Worm (Caenorhabditis elegans) whole organism, mixed stage, embryonic: ENCODE results near the gene C04A2.15.

Source experiments
- M03D4.4 ChIP-seq: sonication (generic microtip); optimal IDR thresholded peaks from 2 replicates; lab custom pipeline; 2017; ENCODE audit warnings: mild to moderate bottlenecking, missing genetic modification characterization, missing compliant biosample characterization
- bed-3 ChIP-seq: fragments of 200-800 bp; sonication (Bioruptor generic); optimal IDR thresholded peaks from 3 replicates; lab custom pipeline; 2018; ENCODE audit warnings: mild to moderate bottlenecking, missing genetic modification characterization, moderate library complexity, missing compliant biosample characterization
- blmp-1 ChIP-seq: fragments of 150-350 bp; optimal IDR thresholded peaks from 2 replicates; lab custom pipeline; 2014; ENCODE audit warnings: missing biosample characterization, missing genetic modification characterization
- ceh-39 ChIP-seq: fragments of 150-350 bp; optimal IDR thresholded peaks from 2 replicates; lab custom pipeline; 2014; ENCODE audit warnings: missing biosample characterization, missing genetic modification characterization
- ceh-43 ChIP-seq: fragments of 200-800 bp; sonication (Bioruptor generic); optimal IDR thresholded peaks from 2 replicates; lab custom pipeline; 2018; ENCODE audit warnings: mild to moderate bottlenecking, missing genetic modification characterization, moderate library complexity, missing compliant biosample characterization
- ces-1 ChIP-seq: fragments of 150-350 bp; optimal IDR thresholded peaks from 2 replicates; lab custom pipeline; 2014; ENCODE audit warnings: missing biosample characterization, missing genetic modification reagents, missing genetic modification characterization
- cnd-1 ChIP-seq: fragments of 200-800 bp; sonication (Bioruptor generic); optimal IDR thresholded peaks from 2 replicates; lab custom pipeline; 2018; ENCODE audit warnings: mild to moderate bottlenecking, missing genetic modification characterization, missing compliant biosample characterization
- drap-1 ChIP-seq: fragments of 200-800 bp; sonication (Bioruptor generic); optimal IDR thresholded peaks from 3 replicates; lab custom pipeline; 2018; ENCODE audit warnings: mild to moderate bottlenecking, missing genetic modification characterization, missing compliant biosample characterization
- elt-1 ChIP-seq: sonication (generic microtip); optimal IDR thresholded peaks from 2 replicates; lab custom pipeline; 2017; ENCODE audit warnings: missing genetic modification characterization, mild to moderate bottlenecking, missing compliant biosample characterization, antibody characterized with exemption, moderate library complexity, borderline replicate concordance; ENCODE audit not compliant: insufficient read depth
- elt-3 ChIP-seq: fragments of 150-350 bp; optimal IDR thresholded peaks from 2 replicates; lab custom pipeline; 2014; ENCODE audit warnings: missing biosample characterization, missing genetic modification characterization
- flh-1 ChIP-seq: fragments of 200-800 bp; sonication (Bioruptor generic); optimal IDR thresholded peaks from 2 replicates; lab custom pipeline; 2018; ENCODE audit warnings: mild to moderate bottlenecking, missing genetic modification characterization, moderate library complexity, missing compliant biosample characterization
- ham-2 ChIP-seq: fragments of 200-800 bp; sonication (Bioruptor generic); optimal IDR thresholded peaks from 2 replicates; lab custom pipeline; 2018; ENCODE audit warnings: mild to moderate bottlenecking, missing genetic modification characterization, missing compliant biosample characterization
- hlh-1 ChIP-seq: fragments of 150-350 bp; optimal IDR thresholded peaks from 2 replicates; lab custom pipeline; 2014; ENCODE audit warnings: missing biosample characterization, missing genetic modification reagents, missing genetic modification characterization
- lin-13 ChIP-seq: fragments of 150-350 bp; optimal IDR thresholded peaks from 2 replicates; lab custom pipeline; 2014; ENCODE audit warnings: missing biosample characterization, missing genetic modification characterization
- lin-32 ChIP-seq: fragments of 200-800 bp; sonication (Bioruptor generic); optimal IDR thresholded peaks from 2 replicates; lab custom pipeline; 2018; ENCODE audit warnings: mild to moderate bottlenecking, missing genetic modification characterization, missing compliant biosample characterization
- lsy-2 ChIP-seq: fragments of 150-350 bp; optimal IDR thresholded peaks from 2 replicates; lab custom pipeline; 2014; ENCODE audit warnings: missing biosample characterization, missing genetic modification characterization
- mep-1 ChIP-seq: fragments of 150-350 bp; optimal IDR thresholded peaks from 2 replicates; lab custom pipeline; 2017; ENCODE audit warnings: missing biosample characterization, missing genetic modification reagents, missing genetic modification characterization, inconsistent platforms
- nhr-12 ChIP-seq: fragments of 150-350 bp; optimal IDR thresholded peaks from 2 replicates; lab custom pipeline; 2014; ENCODE audit warnings: missing biosample characterization, missing genetic modification characterization
- nhr-2 ChIP-seq: fragments of 150-350 bp; optimal IDR thresholded peaks from 2 replicates; lab custom pipeline; 2014; ENCODE audit warnings: missing biosample characterization, missing genetic modification characterization
- nhr-28 ChIP-seq: fragments of 150-350 bp; optimal IDR thresholded peaks from 2 replicates; lab custom pipeline; 2014; ENCODE audit warnings: missing biosample characterization, missing genetic modification characterization
- nhr-76 ChIP-seq: sonication (generic microtip); optimal IDR thresholded peaks from 2 replicates; lab custom pipeline; 2017; ENCODE audit warnings: missing biosample characterization, missing genetic modification characterization
- pha-4 ChIP-seq: fragments of 150-350 bp; optimal IDR thresholded peaks from 2 replicates; lab custom pipeline; 2018; ENCODE audit warnings: missing biosample characterization, missing genetic modification reagents, missing genetic modification characterization
- sem-2 ChIP-seq: fragments of 200-800 bp; sonication (Bioruptor generic); optimal IDR thresholded peaks from 2 replicates; lab custom pipeline; 2018; ENCODE audit warnings: mild to moderate bottlenecking, missing genetic modification characterization, missing compliant biosample characterization
- snpc-4 ChIP-seq: fragments of 150-350 bp; optimal IDR thresholded peaks from 2 replicates; lab custom pipeline; 2014; ENCODE audit warnings: missing biosample characterization, missing genetic modification characterization
- sptf-1 ChIP-seq: sonication (generic microtip); optimal IDR thresholded peaks from 2 replicates; lab custom pipeline; 2017; ENCODE audit warnings: mild to moderate bottlenecking, missing genetic modification characterization, moderate library complexity, missing compliant biosample characterization
- tbx-8 ChIP-seq: fragments of 200-800 bp; sonication (Bioruptor generic); optimal IDR thresholded peaks from 2 replicates; lab custom pipeline; 2018; ENCODE audit warnings: mild to moderate bottlenecking, missing genetic modification characterization, moderate library complexity, missing compliant biosample characterization
- unc-39 ChIP-seq: fragments of 150-350 bp; optimal IDR thresholded peaks from 2 replicates; lab custom pipeline; 2014; ENCODE audit warnings: missing biosample characterization, missing genetic modification characterization
- unc-62 ChIP-seq: fragments of 150-350 bp; optimal IDR thresholded peaks from 2 replicates; lab custom pipeline; 2014; ENCODE audit warnings: missing biosample characterization, missing genetic modification reagents, missing genetic modification characterization
- zip-8 ChIP-seq: fragments of 150-350 bp; optimal IDR thresholded peaks from 2 replicates; lab custom pipeline; 2014; ENCODE audit warnings: missing biosample characterization, missing genetic modification characterization

The C04A2.15 gene

DNA sequence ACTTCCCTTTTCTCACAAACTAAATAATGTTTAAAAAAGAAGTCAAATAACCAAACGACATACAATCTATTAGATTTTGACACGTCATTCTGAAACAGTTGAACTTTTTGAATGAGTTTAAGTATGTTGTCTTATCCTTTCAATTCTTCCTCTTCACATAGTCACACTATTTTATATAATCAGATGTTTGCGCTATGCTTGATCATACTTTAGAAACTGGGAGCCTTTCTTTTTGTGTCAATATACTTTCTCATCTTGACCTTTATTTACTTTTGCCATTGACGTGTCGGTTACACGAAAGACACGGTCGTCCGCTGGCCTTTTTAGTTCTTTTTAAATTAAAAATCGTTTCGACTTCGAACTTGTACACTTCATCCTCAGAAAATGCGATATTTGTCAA is at the start of gene C04A2.15:
Gene C04A2.15 (plus strand): TSS at position 299 of the 400 bp plus-strand sequence.
- TF ChIP-seq pha-4 (tag; lab: Kevin White, UChicago) (no peak), unc-39 (tag; lab: Kevin White, UChicago) (no peak), nhr-12 (tag; lab: Kevin White, UChicago) (no peak), ces-1 (GFP tag; lab: Kevin White, UChicago) (no peak), elt-1 (tag; lab: Kevin White, UChicago) (no peak), nhr-28 (tag; lab: Kevin White, UChicago) (no peak), ceh-43 (GFP tag; lab: Kevin White, UChicago) (no peak), blmp-1 (tag; lab: Kevin White, UChicago) (no peak), hlh-1 (tag; lab: Kevin White, UChicago) (no peak), flh-1 (no peak), bed-3 (no peak)

DNA sequence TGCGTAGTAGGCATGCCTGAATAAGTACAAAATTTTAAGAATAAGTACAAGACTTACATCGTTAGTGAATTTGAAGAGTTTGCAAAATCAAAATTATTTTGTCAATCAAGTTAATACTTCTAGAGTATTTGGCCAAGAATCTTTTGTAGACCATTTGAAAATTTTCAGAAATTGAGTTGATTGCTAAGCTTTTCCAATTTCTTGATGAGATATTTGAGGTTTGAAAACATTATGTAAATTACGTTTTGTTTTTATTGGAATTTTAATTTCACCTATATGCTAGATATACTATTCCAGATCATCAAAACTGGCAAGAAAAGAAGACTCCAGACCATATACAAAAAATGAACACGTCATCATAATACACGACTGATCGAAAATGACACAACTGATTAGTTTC is 49.0 kb upstream of the C04A2.15 start, which contains the start of gene tab-1:
Gene tab-1 (plus strand): TSS at position 301 of the 400 bp plus-strand sequence.
- TF ChIP-seq M03D4.4 (tag; lab: Kevin White, UChicago) (no peak), drap-1 (GFP tag; lab: Kevin White, UChicago) (no peak), elt-3 (tag; lab: Kevin White, UChicago) (no peak), pha-4 (tag; lab: Kevin White, UChicago) (no peak), nhr-12 (tag; lab: Kevin White, UChicago) (no peak), sem-2 (no peak), zip-8 (tag; lab: Kevin White, UChicago) (no peak), blmp-1 (tag; lab: Kevin White, UChicago) (no peak), snpc-4 (tag; lab: Kevin White, UChicago) (no peak), sptf-1 (tag; lab: Kevin White, UChicago) (no peak), unc-39 (tag; lab: Kevin White, UChicago) (no peak)

DNA sequence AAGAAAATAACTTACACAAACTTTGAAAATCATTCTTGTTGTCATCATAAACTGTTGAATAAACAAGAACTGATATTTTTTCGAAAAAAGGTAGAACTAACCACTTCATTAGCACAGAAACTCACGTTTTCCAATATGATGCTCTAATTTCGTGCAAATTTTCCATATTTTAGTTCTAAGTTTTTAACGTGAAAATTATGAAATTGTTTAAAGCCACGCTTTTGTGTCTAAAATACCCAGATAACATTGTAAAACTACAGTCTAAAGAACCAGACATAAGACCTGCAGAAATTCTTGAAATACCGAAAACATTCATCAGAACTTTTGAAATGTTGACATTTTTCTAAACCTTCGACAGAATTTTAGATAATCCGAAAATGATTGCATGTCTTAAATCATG is 44.9 kb upstream of the C04A2.15 start, which contains the start of gene F31E8.5:
Gene F31E8.5 (minus strand): TSS at position 101 of the 400 bp plus-strand sequence.
- TF ChIP-seq nhr-28 (tag; lab: Kevin White, UChicago) (no peak), ces-1 (GFP tag; lab: Kevin White, UChicago) (no peak), ceh-43 (GFP tag; lab: Kevin White, UChicago) (no peak), flh-1 (no peak), zip-8 (tag; lab: Kevin White, UChicago) (no peak), lin-13 (tag; lab: Kevin White, UChicago) (no peak), nhr-76 (no peak), unc-62 (GFP tag; lab: Kevin White, UChicago) (no peak), sem-2 (no peak), elt-3 (tag; lab: Kevin White, UChicago) (no peak), nhr-2 (tag; lab: Kevin White, UChicago) (no peak), mep-1 (tag; lab: Kevin White, UChicago) (no peak), drap-1 (GFP tag; lab: Kevin White, UChicago) (no peak), lin-32 (no peak)

DNA sequence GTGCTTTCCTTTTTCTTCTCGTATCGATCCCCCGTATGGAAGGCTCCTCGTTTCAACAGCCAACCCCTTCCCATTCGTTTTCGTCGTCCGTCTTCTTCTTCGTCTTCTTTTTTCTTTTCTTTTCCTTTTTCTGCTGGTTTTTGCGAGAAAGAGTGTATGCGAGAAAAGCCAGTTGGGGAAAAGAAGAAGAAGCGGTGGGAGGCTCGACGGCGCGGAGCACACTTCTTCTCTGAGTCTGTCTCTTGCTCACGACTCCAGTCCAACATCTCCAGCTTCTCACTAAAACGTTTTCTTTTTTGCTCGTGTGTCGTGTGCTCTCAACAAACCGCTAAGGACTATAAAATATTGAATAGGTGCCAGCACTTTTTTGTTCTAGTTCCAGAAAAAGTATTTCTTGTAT is 43.5 kb upstream of the C04A2.15 start:
- TF ChIP-seq elt-1 (tag; lab: Kevin White, UChicago) (no peak), ham-2 (GFP tag; lab: Kevin White, UChicago) (no peak), bed-3 (no peak), nhr-76 (no peak), ceh-39 (no peak), sptf-1 (tag; lab: Kevin White, UChicago) (no peak), tbx-8 (GFP tag; lab: Kevin White, UChicago) (no peak), elt-3 (tag; lab: Kevin White, UChicago) (no peak), flh-1 (no peak), nhr-12 (tag; lab: Kevin White, UChicago) (no peak), M03D4.4 (tag; lab: Kevin White, UChicago) (no peak), cnd-1 (tag; lab: Kevin White, UChicago) (no peak)

DNA sequence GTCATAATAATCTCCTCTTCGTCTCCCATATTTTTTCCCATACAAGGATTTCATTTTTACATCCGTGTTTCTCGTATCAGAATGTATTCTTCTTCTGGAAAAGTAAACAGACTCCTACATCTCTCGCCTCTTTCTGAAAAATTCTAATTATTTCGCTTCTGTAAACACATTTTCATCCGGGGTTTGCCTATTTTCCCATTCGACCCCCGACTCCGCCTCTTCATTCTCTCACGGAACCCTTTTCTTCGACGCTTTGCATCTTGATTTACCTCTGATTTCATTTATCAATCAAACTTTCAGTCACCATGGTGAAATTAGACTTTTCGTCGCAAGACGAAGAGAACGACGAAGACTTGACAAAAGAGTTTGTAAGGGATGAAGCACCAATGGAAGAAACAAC is 41.4 kb upstream of the C04A2.15 start, which contains the start of gene snt-1:
Gene snt-1 (plus strand): TSS at position 301 of the 400 bp plus-strand sequence.
- TF ChIP-seq M03D4.4 (tag; lab: Kevin White, UChicago) (no peak), lsy-2 (tag; lab: Kevin White, UChicago) (no peak), ces-1 (GFP tag; lab: Kevin White, UChicago) (peak; percentile 25)
